Worm (Caenorhabditis elegans): Measurements from ENCODE around the gene F37C12.21.

DNA sequence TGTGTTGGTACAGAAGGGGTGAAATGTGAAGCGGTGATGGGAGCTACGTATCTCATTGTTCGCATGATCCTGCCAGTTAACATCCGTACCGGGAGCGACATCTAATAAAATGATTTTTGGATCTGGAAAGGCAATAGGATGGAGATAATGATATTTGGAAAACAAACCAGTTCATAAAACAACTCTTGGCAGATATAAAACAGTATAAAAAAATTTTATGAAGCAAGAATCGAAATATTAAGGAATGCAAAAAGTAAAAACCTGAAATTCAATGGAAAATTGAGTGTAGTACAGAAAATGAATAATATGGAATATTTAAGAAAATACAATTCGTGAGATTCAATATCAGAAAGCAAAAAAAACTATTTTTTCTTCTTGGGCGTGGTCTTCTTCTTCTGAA is 38.5 kb downstream of the F37C12.21 start, which contains the start of gene hsp-75:
- TF ChIP-seq ama-1 (optimal IDR thresholded peaks at IDR 0.05) (no peak), ama-1 (GFP tag; optimal IDR thresholded peaks at IDR 0.05) (no peak), ceh-91 (GFP tag; IDR thresholded peaks at IDR 0.05) (no peak), F57A8.1 (GFP tag; optimal IDR thresholded peaks at IDR 0.05) (no peak), let-526 (GFP tag; IDR thresholded peaks at IDR 0.05) (no peak), ccch-3 (GFP tag; optimal IDR thresholded peaks at IDR 0.05) (no peak), attf-3 (GFP tag; conservative IDR thresholded peaks at IDR 0.05) (no peak), dpl-1 (GFP tag; optimal IDR thresholded peaks at IDR 0.05) (no peak), ztf-28 (GFP tag; IDR thresholded peaks at IDR 0.05) (no peak)

Measured in whole organism, young adult.